Worm (Caenorhabditis elegans) whole organism, L2 larva: Measurements from ENCODE around the gene mans-3.

Source experiments
- elt-1 ChIP-seq: fragments of 150-350 bp; optimal IDR thresholded peaks from 2 replicates; lab custom pipeline; 2014; ENCODE audit warnings: missing biosample characterization, missing genetic modification characterization
- nhr-237 ChIP-seq: fragments of 150-350 bp; optimal IDR thresholded peaks from 2 replicates; lab custom pipeline; 2014; ENCODE audit warnings: missing biosample characterization, missing genetic modification characterization

- no peak for TF ChIP-seq elt-1 (tag; lab: Kevin White, UChicago)
- TF ChIP-seq nhr-237 (tag; lab: Kevin White, UChicago): no peak
These were observed 49.0 kb upstream of the mans-3 start for ce11 chrX:5116180-5116579.
